Fruit fly (Drosophila melanogaster) Kc167 (cell line): Measurements from ENCODE around the gene CG42598.
"Not testable (repeated sequence)": the region's sequence is repeated elsewhere in the genome, so short reads cannot be mapped to it uniquely, and the experiment has no call there.

ENCODE experiments used
- Myc ChIP-seq: fragments of >200 bp; optimal IDR thresholded peaks from 2 replicates; lab custom pipeline; 2017; ENCODE audit warnings: missing external identifiers
- Sin3A ChIP-seq: fragments of >200 bp; optimal IDR thresholded peaks from 2 replicates; lab custom pipeline; 2018; ENCODE audit warnings: missing external identifiers
- insv ChIP-seq: fragments of >200 bp; optimal IDR thresholded peaks from 3 replicates; lab custom pipeline; 2018; ENCODE audit warnings: missing external identifiers
- psq ChIP-seq: fragments of >200 bp; optimal IDR thresholded peaks from 2 replicates; lab custom pipeline; 2017; ENCODE audit warnings: missing external identifiers
- ttk ChIP-seq: sonication (Bioruptor generic); optimal IDR thresholded peaks from 2 replicates; lab custom pipeline; 2017; ENCODE audit warnings: missing external identifiers

The CG42598 gene

DNA sequence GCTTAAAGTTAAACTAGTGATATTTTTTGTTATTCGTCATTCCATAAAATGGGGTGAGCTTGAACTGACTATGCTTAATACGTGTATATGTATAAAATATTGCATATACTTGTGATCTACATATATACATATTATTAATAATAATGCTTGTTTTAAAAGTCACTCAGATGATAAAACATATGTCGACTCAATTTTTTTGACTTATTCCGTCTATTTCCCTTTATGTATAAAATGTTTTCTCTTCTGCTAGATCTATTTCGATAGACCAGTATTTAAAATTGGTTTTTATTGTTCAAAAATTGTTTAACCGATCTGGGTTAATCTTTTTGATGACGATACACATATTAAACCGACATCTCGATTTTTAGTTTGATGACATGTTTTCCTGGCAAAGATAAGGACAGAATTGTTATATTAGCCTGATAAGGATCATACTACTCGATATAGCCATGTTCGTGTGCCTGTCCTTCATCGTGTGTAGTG, at the start of gene CG42598:
Gene CG42598, minus strand, starts transcription at position 66 of the 483 bp plus-strand sequence.
- TF ChIP-seq Myc (no peak), ttk (no peak), Sin3A (lab: Kevin White, UChicago) (no peak), insv (lab: Kevin White, UChicago) (no peak)

DNA sequence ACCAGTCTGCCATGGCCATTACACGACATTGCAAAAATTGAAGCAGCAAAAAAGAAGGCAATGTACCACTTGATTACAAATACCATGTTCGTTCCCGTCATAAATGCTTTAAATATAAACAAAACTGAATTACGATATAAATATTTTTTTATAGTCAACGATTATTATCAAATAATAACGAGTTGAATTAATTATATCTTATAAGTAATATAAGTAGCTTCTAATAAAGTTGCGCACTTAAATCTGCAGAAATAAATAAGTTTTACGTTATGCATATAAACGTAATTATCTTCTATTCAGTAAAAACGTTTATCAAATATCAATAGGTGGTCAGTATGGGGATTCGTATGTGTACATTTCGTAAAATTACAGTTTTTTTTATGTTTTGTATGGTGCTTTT, 65.7 kb downstream of the CG42598 start, which contains the start of gene CG41284:
Gene CG41284, minus strand, starts transcription at position 101 of the 400 bp plus-strand sequence.
- TF ChIP-seq insv (lab: Kevin White, UChicago); psq (lab: Kevin White, UChicago); ttk: not testable (repeated sequence)
